Worm (Caenorhabditis elegans) whole organism, L1 larva: ENCODE measurements around the gene str-5.

Experiments
- C04F5.9 ChIP-seq: sonication (generic microtip); optimal IDR thresholded peaks from 2 replicates; lab custom pipeline; 2016; ENCODE audit warnings: missing genetic modification characterization, missing compliant biosample characterization
- F16B12.6 ChIP-seq: fragments of 150-350 bp; optimal IDR thresholded peaks from 2 replicates; lab custom pipeline; 2014; ENCODE audit warnings: missing biosample characterization, missing genetic modification characterization
- alr-1 ChIP-seq: fragments of 200-800 bp; sonication (Bioruptor generic); optimal IDR thresholded peaks from 2 replicates; lab custom pipeline; 2018; ENCODE audit warnings: borderline replicate concordance, mild to moderate bottlenecking, missing genetic modification characterization, missing compliant biosample characterization
- ceh-63 ChIP-seq: fragments of 200-800 bp; sonication (Bioruptor generic); optimal IDR thresholded peaks from 2 replicates; lab custom pipeline; 2018; ENCODE audit warnings: mild to moderate bottlenecking, missing genetic modification characterization, missing compliant biosample characterization
- ceh-88 ChIP-seq: fragments of 200-800 bp; sonication (Bioruptor generic); IDR thresholded peaks from 2 replicates; pipeline ENCODE4 v1.3.6; 2022; ENCODE audit warnings: missing genetic modification characterization, missing compliant biosample characterization
- ces-1 ChIP-seq: fragments of 150-350 bp; optimal IDR thresholded peaks from 2 replicates; lab custom pipeline; 2014; ENCODE audit warnings: missing biosample characterization, missing genetic modification reagents, missing genetic modification characterization
- dpl-1 ChIP-seq, 3 experiments: fragments of 150-350 bp in 2 of 3; sonication (generic microtip) in 1 of 3; optimal IDR thresholded peaks; 2 replicates each; lab custom pipeline; 2014 to 2017; ENCODE audit warnings: missing biosample characterization in 3 of 3, missing genetic modification characterization in 3 of 3, missing genetic modification reagents in 3 of 3
- efl-1 ChIP-seq, 4 experiments: fragments of 150-350 bp; optimal IDR thresholded peaks in 3 of 4; peaks in 1 of 4; 1 replicate in 1 of 4; 2 replicates in 3 of 4; lab custom pipeline; 2014; ENCODE audit warnings: missing biosample characterization in 2 of 4, missing genetic modification characterization in 2 of 4, missing genetic modification reagents in 2 of 4
- efl-3 ChIP-seq: fragments of 200-800 bp; sonication (Bioruptor generic); optimal IDR thresholded peaks from 2 replicates; lab custom pipeline; 2018; ENCODE audit warnings: mild to moderate bottlenecking, missing genetic modification characterization, missing compliant biosample characterization
- elt-2 ChIP-seq: sonication (generic microtip); optimal IDR thresholded peaks from 2 replicates; lab custom pipeline; 2016; ENCODE audit warnings: missing genetic modification characterization, mild to moderate bottlenecking, inconsistent platforms, missing compliant biosample characterization, missing genetic modification reagents
- fkh-4 ChIP-seq: sonication (generic microtip); optimal IDR thresholded peaks from 2 replicates; lab custom pipeline; 2016; ENCODE audit warnings: missing compliant biosample characterization, missing genetic modification characterization, borderline replicate concordance
- grh-1 ChIP-seq: fragments of 200-800 bp; sonication (Bioruptor generic); IDR thresholded peaks from 2 replicates; pipeline ENCODE4 v1.3.6; 2022; ENCODE audit warnings: missing genetic modification reagents, missing genetic modification characterization, missing compliant biosample characterization
- hlh-17 ChIP-seq: fragments of 200-800 bp; sonication (Bioruptor generic); optimal IDR thresholded peaks from 2 replicates; lab custom pipeline; 2018; ENCODE audit warnings: missing genetic modification characterization, mild to moderate bottlenecking, missing compliant biosample characterization, moderate library complexity, borderline replicate concordance
- isw-1 ChIP-seq: fragments of 200-800 bp; sonication (Bioruptor generic); IDR thresholded peaks from 2 replicates; pipeline ENCODE4 v1.3.6; 2022; ENCODE audit warnings: missing genetic modification characterization, missing compliant biosample characterization
- lin-35 ChIP-seq, 2 experiments: fragments of 150-350 bp; optimal IDR thresholded peaks; 2 replicates each; lab custom pipeline; 2014; ENCODE audit warnings: missing biosample characterization in 2 of 2, missing genetic modification characterization in 2 of 2, missing genetic modification reagents in 2 of 2
- lin-39 ChIP-seq: fragments of 150-350 bp; optimal IDR thresholded peaks from 2 replicates; lab custom pipeline; 2014; ENCODE audit warnings: missing biosample characterization, missing genetic modification reagents, missing genetic modification characterization
- mdl-1 ChIP-seq, 2 experiments: fragments of 150-350 bp; optimal IDR thresholded peaks; 2 replicates each; lab custom pipeline; 2014 to 2017; ENCODE audit warnings: missing biosample characterization in 2 of 2, missing genetic modification characterization in 2 of 2, inconsistent platforms in 1 of 2
- mef-2 ChIP-seq: fragments of 150-350 bp; optimal IDR thresholded peaks from 2 replicates; lab custom pipeline; 2014; ENCODE audit warnings: missing biosample characterization, missing genetic modification characterization
- mep-1 ChIP-seq: fragments of 150-350 bp; optimal IDR thresholded peaks from 2 replicates; lab custom pipeline; 2014; ENCODE audit warnings: missing biosample characterization, missing genetic modification characterization
- nhr-12 ChIP-seq: sonication (generic microtip); optimal IDR thresholded peaks from 2 replicates; lab custom pipeline; 2017; ENCODE audit warnings: missing biosample characterization, missing genetic modification characterization
- nhr-47 ChIP-seq: sonication (generic microtip); optimal IDR thresholded peaks from 2 replicates; lab custom pipeline; 2016; ENCODE audit warnings: mild to moderate bottlenecking, missing genetic modification characterization, moderate library complexity, missing compliant biosample characterization
- nhr-90 ChIP-seq: sonication (generic microtip); optimal IDR thresholded peaks from 2 replicates; lab custom pipeline; 2016; ENCODE audit warnings: mild to moderate bottlenecking, missing genetic modification characterization, missing compliant biosample characterization; ENCODE audit not compliant: poor library complexity
- pax-3 ChIP-seq: fragments of 200-800 bp; sonication (Bioruptor generic); optimal IDR thresholded peaks from 2 replicates; lab custom pipeline; 2018; ENCODE audit warnings: mild to moderate bottlenecking, missing genetic modification characterization, moderate library complexity, missing compliant biosample characterization
- pqm-1 ChIP-seq: sonication (generic microtip); optimal IDR thresholded peaks from 3 replicates; lab custom pipeline; 2017; ENCODE audit warnings: missing biosample characterization, missing genetic modification characterization
- rnt-1 ChIP-seq: sonication (generic microtip); optimal IDR thresholded peaks from 2 replicates; lab custom pipeline; 2016; ENCODE audit warnings: mild to moderate bottlenecking, missing genetic modification characterization, moderate library complexity, missing compliant biosample characterization
- snu-23 ChIP-seq: sonication (generic microtip); optimal IDR thresholded peaks from 2 replicates; lab custom pipeline; 2016; ENCODE audit warnings: missing genetic modification characterization, missing compliant biosample characterization
- sptf-1 ChIP-seq: fragments of 150-350 bp; optimal IDR thresholded peaks from 2 replicates; lab custom pipeline; 2014; ENCODE audit warnings: missing biosample characterization, missing genetic modification characterization
- tbx-2 ChIP-seq: sonication (generic microtip); optimal IDR thresholded peaks from 2 replicates; lab custom pipeline; 2016; ENCODE audit warnings: missing genetic modification characterization, missing compliant biosample characterization
- unc-62 ChIP-seq: fragments of 150-350 bp; optimal IDR thresholded peaks from 2 replicates; lab custom pipeline; 2014; ENCODE audit warnings: missing biosample characterization, missing genetic modification reagents, missing genetic modification characterization
- unc-86 ChIP-seq: sonication (generic microtip); optimal IDR thresholded peaks from 2 replicates; lab custom pipeline; 2016; ENCODE audit warnings: missing genetic modification characterization, missing compliant biosample characterization
- unc-98 ChIP-seq: fragments of 200-800 bp; sonication (Bioruptor generic); IDR thresholded peaks from 2 replicates; pipeline ENCODE4 v1.3.6; 2022; ENCODE audit warnings: missing genetic modification characterization, missing compliant biosample characterization
- vab-15 ChIP-seq: sonication (generic microtip); optimal IDR thresholded peaks from 2 replicates; lab custom pipeline; 2017; ENCODE audit warnings: missing genotype, mild to moderate bottlenecking, missing genetic modification characterization, missing compliant biosample characterization
- xbp-1 ChIP-seq: sonication (generic microtip); optimal IDR thresholded peaks from 2 replicates; lab custom pipeline; 2016; ENCODE audit warnings: missing genetic modification characterization, missing compliant biosample characterization
- zag-1 ChIP-seq: fragments of 150-350 bp; optimal IDR thresholded peaks from 2 replicates; lab custom pipeline; 2014; ENCODE audit warnings: missing biosample characterization, missing genetic modification characterization
- zip-4 ChIP-seq: fragments of 200-800 bp; sonication (Bioruptor generic); optimal IDR thresholded peaks from 2 replicates; lab custom pipeline; 2018; ENCODE audit warnings: mild to moderate bottlenecking, missing genetic modification characterization, moderate library complexity, missing compliant biosample characterization
- ztf-11 ChIP-seq, 2 experiments: sonication (generic microtip); optimal IDR thresholded peaks; 2 replicates each; lab custom pipeline; 2016 to 2017; ENCODE audit warnings: missing genetic modification characterization in 2 of 2, missing biosample characterization in 1 of 2, missing compliant biosample characterization in 1 of 2

The str-5 gene

DNA sequence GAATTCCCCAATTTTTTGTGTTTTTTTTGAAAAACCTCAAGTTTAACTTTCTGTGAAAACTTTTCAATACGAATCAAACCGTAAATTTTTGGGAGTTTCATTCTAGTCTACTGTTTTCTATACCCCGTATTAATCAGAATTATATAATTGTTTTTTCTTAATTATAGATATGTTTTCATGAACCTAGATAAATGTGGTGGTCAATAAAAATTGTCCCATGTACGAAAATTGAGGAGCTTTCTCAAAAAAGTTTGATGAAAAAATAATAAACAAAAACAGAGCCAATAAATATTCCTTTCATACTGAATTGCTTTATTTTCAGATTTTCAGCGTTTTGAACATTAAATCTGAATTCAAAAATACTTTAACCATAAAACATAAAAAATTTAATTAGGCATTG, 42.6 kb upstream of the str-5 start, which contains the start of gene Y6E2A.1:
Gene Y6E2A.1 (minus strand): TSS at position 101 of the 400 bp plus-strand sequence.
- TF ChIP-seq pax-3 (tag; lab: Kevin White, UChicago) (no peak), unc-98 (GFP tag; lab: Robert Waterston, UW) (no peak), zag-1 (tag; lab: Kevin White, UChicago) (no peak), unc-62 (GFP tag; lab: Kevin White, UChicago) (no peak), dpl-1 (GFP tag; optimal IDR thresholded peaks at IDR 0.05; lab: Kevin White, UChicago) (no peak), ztf-11 (tag; optimal IDR thresholded peaks at IDR 0.05; lab: Kevin White, UChicago) (no peak), mep-1 (tag; lab: Kevin White, UChicago) (no peak)

DNA sequence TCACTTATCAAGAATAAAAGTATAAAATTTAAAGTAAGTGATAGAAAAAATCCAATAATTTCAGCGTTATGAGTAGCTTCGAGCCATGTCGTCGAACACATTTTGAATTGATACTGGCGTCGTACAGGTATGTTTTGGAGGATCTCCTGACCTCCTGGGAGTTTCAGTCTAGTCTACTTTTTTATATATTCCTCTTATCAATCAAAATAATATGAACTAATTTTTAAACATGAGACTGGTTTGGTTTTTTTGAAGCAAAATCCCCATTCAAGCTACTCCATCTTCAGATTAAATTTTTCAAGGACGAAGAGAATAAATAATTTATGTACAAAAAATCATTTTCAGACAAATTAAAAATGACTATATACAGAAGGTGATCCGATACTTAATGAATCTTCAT, 41.1 kb upstream of the str-5 start, which contains the start of gene str-101:
Gene str-101 (minus strand): TSS at position 101 of the 400 bp plus-strand sequence.
- no peak for TF ChIP-seq nhr-47 (tag; lab: Kevin White, UChicago)
- no peak for TF ChIP-seq fkh-4 (tag; lab: Kevin White, UChicago)
- TF ChIP-seq ces-1, result no peak
- no peak for TF ChIP-seq lin-35 (GFP tag; optimal IDR thresholded peaks at IDR 0.05; lab: Kevin White, UChicago)
- TF ChIP-seq vab-15 (tag; lab: Kevin White, UChicago), result no peak
- no peak for TF ChIP-seq xbp-1 (tag; lab: Kevin White, UChicago)
- TF ChIP-seq isw-1 (GFP tag; lab: Robert Waterston, UW), result no peak
- no peak for TF ChIP-seq nhr-90
- TF ChIP-seq zip-4, result no peak
- no peak for TF ChIP-seq sptf-1 (tag; lab: Kevin White, UChicago)
- no peak for TF ChIP-seq ceh-88
- no peak for TF ChIP-seq mdl-1 (tag; optimal IDR thresholded peaks at IDR 0.05; lab: Kevin White, UChicago)
- TF ChIP-seq hlh-17, result no peak
- no peak for TF ChIP-seq efl-3 (GFP tag; lab: Kevin White, UChicago)
- no peak for TF ChIP-seq elt-2 (tag; lab: Kevin White, UChicago)
- no peak for TF ChIP-seq unc-86 (tag; lab: Kevin White, UChicago)
- TF ChIP-seq lin-39 (tag; lab: Kevin White, UChicago), result no peak
- no peak for TF ChIP-seq rnt-1 (tag; lab: Kevin White, UChicago)
- no peak for TF ChIP-seq zag-1 (tag; lab: Kevin White, UChicago)
- TF ChIP-seq ceh-63 (GFP tag; lab: Kevin White, UChicago), result no peak

DNA sequence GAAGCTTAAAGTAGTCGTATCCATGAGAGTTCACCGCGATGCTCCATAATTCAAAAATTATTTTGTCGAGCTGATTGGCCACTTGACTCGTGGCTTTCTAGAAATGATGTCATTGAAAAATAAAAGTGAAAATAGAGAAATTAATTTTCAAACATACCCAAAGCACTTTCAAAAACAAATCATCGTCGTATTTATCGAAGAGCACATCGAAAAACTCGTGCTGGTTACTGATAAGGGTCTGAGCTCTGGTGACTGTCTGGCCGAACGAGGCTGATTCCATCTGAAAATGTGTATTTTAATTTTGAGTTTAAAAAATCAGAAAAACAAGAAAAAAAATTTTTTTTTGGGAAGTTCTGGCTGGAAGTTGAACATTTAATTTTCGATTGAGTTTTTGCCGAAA, 40.7 kb upstream of the str-5 start:
- TF ChIP-seq snu-23 (GFP tag; lab: Kevin White, UChicago), result no peak
- no peak for TF ChIP-seq nhr-12 (tag; lab: Kevin White, UChicago)
- TF ChIP-seq mef-2 (tag; lab: Kevin White, UChicago), result no peak
- peak; percentile 50 for TF ChIP-seq elt-2 (tag; lab: Kevin White, UChicago)
- TF ChIP-seq tbx-2 (tag; lab: Kevin White, UChicago), result no peak
- no peak for TF ChIP-seq grh-1

DNA sequence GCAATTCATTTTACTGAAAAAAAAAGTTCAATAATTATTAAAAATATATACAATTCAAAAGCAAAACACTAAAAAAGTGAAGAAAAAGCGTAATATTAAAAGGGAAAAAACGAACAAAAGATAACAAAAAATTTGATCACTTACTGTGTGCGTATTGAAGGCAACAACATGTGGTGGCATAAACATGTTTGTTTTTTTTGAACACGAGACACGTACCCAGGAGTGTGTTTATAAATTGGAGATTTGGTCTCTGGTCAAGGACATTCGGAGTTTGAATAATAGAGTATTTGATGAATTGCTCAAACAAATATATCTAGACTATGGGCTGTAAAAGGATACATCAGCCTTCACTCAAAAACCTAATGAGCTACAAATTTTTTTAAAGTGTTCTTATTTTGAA, 37.4 kb upstream of the str-5 start:
- TF ChIP-seq F16B12.6 (no peak), pqm-1 (no peak), C04F5.9 (no peak), alr-1 (tag; lab: Kevin White, UChicago) (no peak), hlh-17 (no peak), efl-1 (optimal IDR thresholded peaks at IDR 0.05; lab: Kevin White, UChicago) (no peak), efl-1 (GFP tag; optimal IDR thresholded peaks at IDR 0.05 in 1 of 2; lab: Kevin White, UChicago) (no peak)
- TF ChIP-seq, all 84 proteins: peak for 0
